Fruit fly (Drosophila melanogaster): ENCODE data around the gene hng3.

hng3 gene

dm6 chr3L:692699-693098 is 62.6 kb downstream of the hng3 start, which contains the start of gene Vti1a (continued):
- TF ChIP-seq Bgb (GFP tag; IDR thresholded peaks at IDR 0.05; ENCODE audit: partially characterized antibody) (peak; percentile 46; the same call in 1 of the 2 replicates), Lim3 (GFP tag; IDR thresholded peaks at IDR 0.05) (no peak), bsh (GFP tag; optimal IDR thresholded peaks at IDR 0.05) (no peak), ash1 (GFP tag; optimal IDR thresholded peaks at IDR 0.05) (no peak), Dll (GFP tag; IDR thresholded peaks at IDR 0.05; ENCODE audit: partially characterized antibody) (no peak), chinmo (GFP tag; IDR thresholded peaks at IDR 0.05; ENCODE audit: partially characterized antibody) (no peak), slp2 (GFP tag; optimal IDR thresholded peaks at IDR 0.05) (no peak), CG34224 (GFP tag; IDR thresholded peaks at IDR 0.05; ENCODE audit: partially characterized antibody) (peak; percentile 62), CG10267 (tag; optimal IDR thresholded peaks at IDR 0.05) (peak; percentile 38), CG15011 (GFP tag; optimal IDR thresholded peaks at IDR 0.05) (no peak), CG6175 (GFP tag; IDR thresholded peaks at IDR 0.05) (no peak), Drgx (GFP tag; IDR thresholded peaks at IDR 0.05) (no peak), mirr (GFP tag; optimal IDR thresholded peaks at IDR 0.05) (no peak), ara (GFP tag; IDR thresholded peaks at IDR 0.05) (no peak), Deaf1 (tag; optimal IDR thresholded peaks at IDR 0.05) (peak; percentile 9), CG10366 (GFP tag; IDR thresholded peaks at IDR 0.05) (no peak), tx (GFP tag; optimal IDR thresholded peaks at IDR 0.05) (no peak), CG5180 (GFP tag; optimal IDR thresholded peaks at IDR 0.05) (no peak), Camta (GFP tag; optimal IDR thresholded peaks at IDR 0.05) (no peak), bbx (GFP tag; IDR thresholded peaks at IDR 0.05; ENCODE audit: partially characterized antibody) (peak; percentile 65; the same call in 1 of the 2 replicates), CG13424 (tag; optimal IDR thresholded peaks at IDR 0.05) (no peak), CG8765 (GFP tag; IDR thresholded peaks at IDR 0.05) (no peak), CG8290 (GFP tag; optimal IDR thresholded peaks at IDR 0.05) (peak; percentile 58), CG8290 (tag; optimal IDR thresholded peaks at IDR 0.05) (peak in 1 of 2 experiments; percentile 43), CG14965 (GFP tag; optimal IDR thresholded peaks at IDR 0.05; ENCODE audit: borderline replicate concordance) (no peak), sug (tag; optimal IDR thresholded peaks at IDR 0.05) (peak; percentile 11), CG30403 (GFP tag; optimal IDR thresholded peaks at IDR 0.05) (no peak), CG6654 (GFP tag; optimal IDR thresholded peaks at IDR 0.05) (no peak), Dp (GFP tag; optimal IDR thresholded peaks at IDR 0.05) (peak; percentile 57), CG12659 (GFP tag; optimal IDR thresholded peaks at IDR 0.05) (peak; percentile 34), tll (GFP tag; optimal IDR thresholded peaks at IDR 0.05) (no peak), crol (GFP tag; IDR thresholded peaks at IDR 0.05) (no peak), corto (GFP tag; optimal IDR thresholded peaks at IDR 0.05) (no peak), Sry-δ (GFP tag; optimal IDR thresholded peaks at IDR 0.05) (peak; percentile 6), unc-4 (GFP tag; IDR thresholded peaks at IDR 0.05; ENCODE audit: partially characterized antibody) (0 out of 2 replicates have a peak, but pooled peaks have one; percentile 46), Hmr (GFP tag; optimal IDR thresholded peaks at IDR 0.05) (peak; percentile 27), tup (GFP tag; optimal IDR thresholded peaks at IDR 0.05) (no peak), repo (GFP tag; optimal IDR thresholded peaks at IDR 0.05) (no peak), Gug (GFP tag; IDR thresholded peaks at IDR 0.05) (no peak), CG3281 (GFP tag; optimal IDR thresholded peaks at IDR 0.05) (no peak), hkb (optimal IDR thresholded peaks at IDR 0.05) (no peak), hkb (GFP tag; IDR thresholded peaks at IDR 0.05) (no peak), Meics (GFP tag; optimal IDR thresholded peaks at IDR 0.05) (no peak), CG12236 (GFP tag; optimal IDR thresholded peaks at IDR 0.05) (no peak), bowl (GFP tag; IDR thresholded peaks at IDR 0.05) (no peak), yki (optimal IDR thresholded peaks at IDR 0.05) (no peak), seq (GFP tag; IDR thresholded peaks at IDR 0.05) (no peak), dimm (GFP tag; IDR thresholded peaks at IDR 0.05) (no peak)

All from whole organism, embryonic.